Fruit fly (Drosophila melanogaster): ENCODE measurements around the gene CG12093.

DNA sequence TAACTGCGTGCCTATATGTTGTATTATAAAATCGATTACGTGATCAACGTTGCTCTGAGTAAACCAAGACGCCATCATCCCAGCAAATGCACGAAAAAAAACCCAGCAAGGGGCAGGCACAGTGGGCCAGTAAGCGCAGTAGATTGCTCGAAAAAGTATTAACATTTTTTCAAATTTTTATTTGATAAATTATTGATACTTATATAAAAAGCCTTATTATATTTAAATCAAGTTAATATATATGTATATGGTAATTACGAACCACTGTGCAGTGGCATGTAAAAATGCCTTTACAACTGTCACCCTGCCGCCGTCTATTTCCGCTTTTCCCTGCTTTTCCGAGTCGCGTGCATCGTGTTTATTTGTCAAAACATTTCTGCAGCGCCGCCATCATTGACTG lies 46.8 kb downstream of the CG12093 start:
- TF ChIP-seq Hr39 (GFP tag; optimal IDR thresholded peaks at IDR 0.05) (no peak), Gug (GFP tag; IDR thresholded peaks at IDR 0.05) (peak; percentile 48; the same call in 1 of the 2 replicates), CG15336 (GFP tag; IDR thresholded peaks at IDR 0.05) (peak; percentile 59; the same call in 1 of the 2 replicates), Hr38 (GFP tag; optimal IDR thresholded peaks at IDR 0.05) (no peak), CG4318 (GFP tag; optimal IDR thresholded peaks at IDR 0.05) (no peak), net (GFP tag; optimal IDR thresholded peaks at IDR 0.05) (peak; percentile 15), CG8119 (GFP tag; IDR thresholded peaks at IDR 0.05) (peak; percentile 69; the same call in 2 of the 3 replicates), CG31627 (GFP tag; optimal IDR thresholded peaks at IDR 0.05) (no peak), Hr4 (GFP tag; optimal IDR thresholded peaks at IDR 0.05) (no peak), eg (GFP tag; IDR thresholded peaks at IDR 0.05) (peak; percentile 77), dac (GFP tag; optimal IDR thresholded peaks at IDR 0.05) (no peak), CG16779 (tag; optimal IDR thresholded peaks at IDR 0.05) (no peak), fkh (GFP tag; optimal IDR thresholded peaks at IDR 0.05) (no peak), CG32006 (GFP tag; optimal IDR thresholded peaks at IDR 0.05) (no peak)
